Worm (Caenorhabditis elegans): Measurements from ENCODE around the gene sre-47.

The sre-47 gene

ce11 chrII:13976161-13976560, 8.3 kb downstream of the sre-47 start, which contains the start of gene Y39G8B.2 (continued):
- TF ChIP-seq unc-3 (GFP tag; conservative IDR thresholded peaks at IDR 0.05) (no peak), unc-3 (tag; optimal IDR thresholded peaks at IDR 0.05) (no peak), lin-11 (tag; optimal IDR thresholded peaks at IDR 0.05) (peak; percentile 9), ceh-14 (tag; optimal IDR thresholded peaks at IDR 0.05) (peak; percentile 55), eyg-1 (tag; optimal IDR thresholded peaks at IDR 0.05) (peak; percentile 2), pha-4 (tag; optimal IDR thresholded peaks at IDR 0.05) (no peak), unc-55 (GFP tag; optimal IDR thresholded peaks at IDR 0.05) (no peak), hlh-8 (tag; optimal IDR thresholded peaks at IDR 0.05) (no peak), unc-42 (tag; optimal IDR thresholded peaks at IDR 0.05) (peak; percentile 57), mec-3 (tag; optimal IDR thresholded peaks at IDR 0.05; ENCODE audit: borderline replicate concordance) (no peak), tbx-2 (tag; optimal IDR thresholded peaks at IDR 0.05) (peak; percentile 69), zip-5 (tag; optimal IDR thresholded peaks at IDR 0.05) (no peak), Y22D7AL.16 (tag; optimal IDR thresholded peaks at IDR 0.05) (no peak), che-1 (tag; optimal IDR thresholded peaks at IDR 0.05) (no peak), npax-4 (tag; optimal IDR thresholded peaks at IDR 0.05) (no peak), nhr-232 (tag; optimal IDR thresholded peaks at IDR 0.05) (no peak), nhr-11 (tag; optimal IDR thresholded peaks at IDR 0.05) (no peak), lim-6 (tag; optimal IDR thresholded peaks at IDR 0.05) (no peak), sox-4 (tag; optimal IDR thresholded peaks at IDR 0.05) (peak; percentile 30)

ce11 chrII:13974136-13974535, 10.3 kb downstream of the sre-47 start:
- peak; percentile 45 for TF ChIP-seq dve-1 (tag; optimal IDR thresholded peaks at IDR 0.05)
- no peak for TF ChIP-seq ceh-48 (tag; optimal IDR thresholded peaks at IDR 0.05)

- TF ChIP-seq T23F11.4 (GFP tag; optimal IDR thresholded peaks at IDR 0.05) (no peak), ceh-48 (tag; optimal IDR thresholded peaks at IDR 0.05) (no peak), ahr-1 (tag; optimal IDR thresholded peaks at IDR 0.05) (no peak)
Observed at ce11 chrII:13973514-13973913, 10.9 kb downstream of the sre-47 start, which contains the start of gene Y39G8B.1. Gene Y39G8B.1, minus strand, starts transcription at chrII:13973812.

ce11 chrII:13972199-13972598, 12.3 kb downstream of the sre-47 start:
- TF ChIP-seq nhr-232 (tag; optimal IDR thresholded peaks at IDR 0.05) (no peak), hlh-8 (tag; optimal IDR thresholded peaks at IDR 0.05) (no peak), ceh-6 (GFP tag; optimal IDR thresholded peaks at IDR 0.05) (no peak), nhr-11 (tag; optimal IDR thresholded peaks at IDR 0.05) (no peak), ceh-14 (tag; optimal IDR thresholded peaks at IDR 0.05) (no peak), fkh-6 (tag; optimal IDR thresholded peaks at IDR 0.05) (no peak), odd-2 (tag; optimal IDR thresholded peaks at IDR 0.05) (no peak), ceh-48 (tag; optimal IDR thresholded peaks at IDR 0.05) (no peak), pat-9 (tag; optimal IDR thresholded peaks at IDR 0.05) (no peak)

ce11 chrII:13968979-13969378, 15.5 kb downstream of the sre-47 start, which contains the start of gene sre-43:
Gene sre-43, minus strand, starts transcription at chrII:13969079.
- TF ChIP-seq ztf-16 (tag; optimal IDR thresholded peaks at IDR 0.05), result no peak
- no peak for TF ChIP-seq pqm-1 (tag; optimal IDR thresholded peaks at IDR 0.05)
- TF ChIP-seq T23F11.4 (GFP tag; optimal IDR thresholded peaks at IDR 0.05), result no peak
- TF ChIP-seq ahr-1 (tag; optimal IDR thresholded peaks at IDR 0.05), result no peak
- TF ChIP-seq hlh-8 (tag; optimal IDR thresholded peaks at IDR 0.05), result no peak

- TF ChIP-seq F13H6.1 (tag; optimal IDR thresholded peaks at IDR 0.05), result no peak
- TF ChIP-seq elt-4 (tag; optimal IDR thresholded peaks at IDR 0.05), result no peak
- no peak for TF ChIP-seq ceh-2 (tag; optimal IDR thresholded peaks at IDR 0.05)
- no peak for TF ChIP-seq nhr-232 (tag; optimal IDR thresholded peaks at IDR 0.05)
- no peak for TF ChIP-seq hlh-13 (GFP tag; optimal IDR thresholded peaks at IDR 0.05)
- no peak for TF ChIP-seq hlh-6 (tag; optimal IDR thresholded peaks at IDR 0.05)
- TF ChIP-seq unc-42 (tag; optimal IDR thresholded peaks at IDR 0.05), result no peak
- TF ChIP-seq nfya-1 (tag; optimal IDR thresholded peaks at IDR 0.05), result no peak
- TF ChIP-seq pros-1 (tag; optimal IDR thresholded peaks at IDR 0.05), result no peak
- no peak for TF ChIP-seq sox-4 (tag; optimal IDR thresholded peaks at IDR 0.05)
- no peak for TF ChIP-seq eyg-1 (tag; optimal IDR thresholded peaks at IDR 0.05)
- no peak for TF ChIP-seq pha-2 (tag; optimal IDR thresholded peaks at IDR 0.05)
- no peak for TF ChIP-seq unc-3 (GFP tag; conservative IDR thresholded peaks at IDR 0.05)
- TF ChIP-seq unc-3 (tag; optimal IDR thresholded peaks at IDR 0.05), result no peak
- TF ChIP-seq tbx-7 (tag; optimal IDR thresholded peaks at IDR 0.05), result no peak
- no peak for TF ChIP-seq K02D7.2 (tag; optimal IDR thresholded peaks at IDR 0.05)
- TF ChIP-seq sox-2 (GFP tag; IDR thresholded peaks at IDR 0.05), result no peak
- TF ChIP-seq ref-2 (tag; optimal IDR thresholded peaks at IDR 0.05), result no peak
- TF ChIP-seq zip-5 (tag; optimal IDR thresholded peaks at IDR 0.05), result no peak
Observed at ce11 chrII:13966242-13966641, 18.2 kb downstream of the sre-47 start, which contains the start of gene W07G1.7. Gene W07G1.7, minus strand, starts transcription at chrII:13966342.

Measured in whole organism, late embryonic.